Worm (Caenorhabditis elegans) whole organism, mixed stage, embryonic: ENCODE results near the gene cyp-13A11.

Source experiments
- blmp-1 ChIP-seq: fragments of 150-350 bp; optimal IDR thresholded peaks from 2 replicates; lab custom pipeline; 2014; ENCODE audit warnings: missing biosample characterization, missing genetic modification characterization
- nhr-237 ChIP-seq: fragments of 150-350 bp; optimal IDR thresholded peaks from 2 replicates; lab custom pipeline; 2014; ENCODE audit warnings: missing biosample characterization, missing genetic modification characterization
- nhr-28 ChIP-seq: fragments of 150-350 bp; optimal IDR thresholded peaks from 2 replicates; lab custom pipeline; 2014; ENCODE audit warnings: missing biosample characterization, missing genetic modification characterization
- nhr-76 ChIP-seq: sonication (generic microtip); optimal IDR thresholded peaks from 2 replicates; lab custom pipeline; 2017; ENCODE audit warnings: missing biosample characterization, missing genetic modification characterization
- snpc-4 ChIP-seq: fragments of 150-350 bp; optimal IDR thresholded peaks from 2 replicates; lab custom pipeline; 2014; ENCODE audit warnings: missing biosample characterization, missing genetic modification characterization
- unc-120 ChIP-seq: sonication (generic microtip); optimal IDR thresholded peaks from 2 replicates; lab custom pipeline; 2017; ENCODE audit warnings: missing genetic modification characterization, missing compliant biosample characterization; ENCODE audit not compliant: poor library complexity, severe bottlenecking
- unc-62 ChIP-seq: fragments of 150-350 bp; optimal IDR thresholded peaks from 2 replicates; lab custom pipeline; 2014; ENCODE audit warnings: missing biosample characterization, missing genetic modification reagents, missing genetic modification characterization
- ztf-11 ChIP-seq: fragments of 150-350 bp; optimal IDR thresholded peaks from 2 replicates; lab custom pipeline; 2014; ENCODE audit warnings: missing biosample characterization, missing genetic modification characterization

DNA sequence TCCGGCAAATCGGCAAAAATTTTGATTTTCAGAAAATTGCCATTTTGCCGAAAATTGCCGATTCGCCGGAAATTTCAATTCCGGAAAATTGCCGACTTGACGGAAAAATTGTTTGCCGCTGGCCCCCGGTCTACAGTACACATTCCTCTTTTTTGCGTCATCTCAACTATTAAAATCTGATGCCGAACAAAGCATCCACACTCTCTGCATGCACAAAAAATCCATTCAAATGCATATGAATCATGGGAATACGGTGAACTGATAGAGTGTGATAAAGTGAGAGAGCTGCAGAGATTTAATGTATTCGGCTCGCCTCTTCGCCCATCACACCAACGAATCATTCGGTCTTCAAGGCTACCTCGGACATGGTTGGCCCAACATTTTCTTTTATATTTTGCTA, 9.7 kb downstream of the cyp-13A11 start, which contains the start of gene F14F7.7:
- TF ChIP-seq unc-62: no peak
- no peak for TF ChIP-seq unc-120 (tag; lab: Kevin White, UChicago)
- TF ChIP-seq nhr-237 (tag; lab: Kevin White, UChicago): no peak
- no peak for TF ChIP-seq snpc-4 (tag; lab: Kevin White, UChicago)
- TF ChIP-seq blmp-1 (tag; lab: Kevin White, UChicago): no peak
- TF ChIP-seq ztf-11: no peak
- TF ChIP-seq nhr-28 (tag; lab: Kevin White, UChicago): no peak
- no peak for TF ChIP-seq nhr-76 (tag; lab: Kevin White, UChicago)
